Worm (Caenorhabditis elegans) whole organism, young adult: ENCODE data around the gene ubc-8.
"Not testable (repeated sequence)": the region's sequence is repeated elsewhere in the genome, so short reads cannot be mapped to it uniquely, and the experiment has no call there.

Source experiments
- F10E7.11 ChIP-seq: sonication (generic microtip); optimal IDR thresholded peaks from 2 replicates; lab custom pipeline; 2017; ENCODE audit warnings: mild to moderate bottlenecking, missing genetic modification characterization, moderate library complexity, missing compliant biosample characterization
- F37B4.10 ChIP-seq: fragments of 200-800 bp; sonication (Bioruptor generic); IDR thresholded peaks from 2 replicates; pipeline ENCODE4 v1.3.6; 2022; ENCODE audit warnings: missing genetic modification characterization, missing compliant biosample characterization
- F49E8.2 ChIP-seq: sonication (generic microtip); optimal IDR thresholded peaks from 3 replicates; lab custom pipeline; 2017; ENCODE audit warnings: missing genetic modification characterization, mild to moderate bottlenecking, missing compliant biosample characterization, antibody characterized with exemption, moderate library complexity; ENCODE audit not compliant: insufficient read depth
- F57A8.1 ChIP-seq: fragments of 200-800 bp; sonication (Bioruptor generic); optimal IDR thresholded peaks from 2 replicates; lab custom pipeline; 2018; ENCODE audit warnings: mild to moderate bottlenecking, missing genetic modification characterization, moderate library complexity, missing compliant biosample characterization
- F57C9.4 ChIP-seq: sonication (generic microtip); optimal IDR thresholded peaks from 2 replicates; lab custom pipeline; 2017; ENCODE audit warnings: mild to moderate bottlenecking, missing genetic modification characterization, missing compliant biosample characterization
- K12H6.12 ChIP-seq: fragments of 200-800 bp; sonication (Bioruptor generic); optimal IDR thresholded peaks from 2 replicates; lab custom pipeline; 2018; ENCODE audit warnings: mild to moderate bottlenecking, missing genetic modification characterization, missing compliant biosample characterization
- Y56A3A.18 ChIP-seq: fragments of 200-800 bp; sonication (Bioruptor generic); IDR thresholded peaks from 2 replicates; pipeline ENCODE4 v1.3.6; 2022; ENCODE audit warnings: missing genetic modification reagents, missing genetic modification characterization, missing compliant biosample characterization
- akir-1 ChIP-seq: fragments of 200-800 bp; sonication (Bioruptor generic); optimal IDR thresholded peaks from 2 replicates; lab custom pipeline; 2018; ENCODE audit warnings: mild to moderate bottlenecking, missing genetic modification characterization, moderate library complexity, missing compliant biosample characterization
- ama-1 ChIP-seq, 3 experiments: fragments of 150-350 bp in 1 of 3; sonication (generic microtip) in 2 of 3; optimal IDR thresholded peaks; 2 replicates each; lab custom pipeline; 2014 to 2018; ENCODE audit warnings: missing biosample characterization in 2 of 3, missing genetic modification characterization in 2 of 3, missing genetic modification reagents in 2 of 3
- attf-3 ChIP-seq: fragments of 200-800 bp; sonication (Bioruptor generic); conservative IDR thresholded peaks from 2 replicates; pipeline ENCODE4 v1.3.6; 2022; ENCODE audit warnings: missing genetic modification reagents, missing genetic modification characterization, missing compliant biosample characterization
- bed-2 ChIP-seq: fragments of 200-800 bp; sonication (Bioruptor generic); IDR thresholded peaks from 2 replicates; pipeline ENCODE4 v1.3.6; 2022; ENCODE audit warnings: missing genetic modification reagents, missing genetic modification characterization, missing compliant biosample characterization
- ccch-3 ChIP-seq: fragments of 200-800 bp; sonication (Bioruptor generic); optimal IDR thresholded peaks from 2 replicates; lab custom pipeline; 2018; ENCODE audit warnings: mild to moderate bottlenecking, missing genetic modification characterization, missing compliant biosample characterization
- cebp-2 ChIP-seq: fragments of 200-800 bp; sonication (Bioruptor generic); IDR thresholded peaks from 2 replicates; pipeline ENCODE4 v1.3.6; 2022; ENCODE audit warnings: missing genetic modification characterization, missing compliant biosample characterization
- ceh-100 ChIP-seq: fragments of 200-800 bp; sonication (Bioruptor generic); IDR thresholded peaks from 2 replicates; pipeline ENCODE4 v1.3.6; 2022; ENCODE audit warnings: missing genetic modification reagents, missing genetic modification characterization, missing compliant biosample characterization
- ceh-58 ChIP-seq: fragments of 200-800 bp; sonication (Bioruptor generic); IDR thresholded peaks from 2 replicates; pipeline ENCODE4 v1.3.6; 2022; ENCODE audit warnings: missing genetic modification characterization, missing compliant biosample characterization
- chd-7 ChIP-seq: sonication (generic microtip); optimal IDR thresholded peaks from 2 replicates; lab custom pipeline; 2016; ENCODE audit warnings: mild to moderate bottlenecking, missing genetic modification characterization, moderate library complexity, missing compliant biosample characterization
- dox-1 ChIP-seq: fragments of 200-800 bp; sonication (Bioruptor generic); IDR thresholded peaks from 2 replicates; pipeline ENCODE4 v1.3.6; 2022; ENCODE audit warnings: missing genetic modification reagents, missing genetic modification characterization, missing compliant biosample characterization
- efl-1 ChIP-seq: fragments of 150-350 bp; optimal IDR thresholded peaks from 2 replicates; lab custom pipeline; 2014; ENCODE audit warnings: missing biosample characterization, missing genetic modification reagents, missing genetic modification characterization
- egl-18 ChIP-seq: fragments of 200-800 bp; sonication (Bioruptor generic); IDR thresholded peaks from 2 replicates; pipeline ENCODE4 v1.3.6; 2022; ENCODE audit warnings: missing genetic modification reagents, missing genetic modification characterization, missing compliant biosample characterization
- ets-4 ChIP-seq: fragments of 200-800 bp; sonication (Bioruptor generic); optimal IDR thresholded peaks from 2 replicates; lab custom pipeline; 2018; ENCODE audit warnings: mild to moderate bottlenecking, missing genetic modification characterization, missing compliant biosample characterization
- lag-1 ChIP-seq: fragments of 200-800 bp; sonication (Bioruptor generic); IDR thresholded peaks from 2 replicates; pipeline ENCODE4 v1.3.6; 2022; ENCODE audit warnings: missing genetic modification reagents, missing genetic modification characterization, missing compliant biosample characterization
- let-526 ChIP-seq: fragments of 200-800 bp; sonication (Bioruptor generic); IDR thresholded peaks from 2 replicates; pipeline ENCODE4 v1.3.6; 2022; ENCODE audit warnings: missing genetic modification reagents, missing genetic modification characterization, missing compliant biosample characterization
- lin-40 ChIP-seq: sonication (generic microtip); optimal IDR thresholded peaks from 2 replicates; lab custom pipeline; 2016; ENCODE audit warnings: missing genetic modification characterization, mild to moderate bottlenecking, missing compliant biosample characterization, missing genotype, missing genetic modification reagents
- lsl-1 ChIP-seq: fragments of 200-800 bp; sonication (Bioruptor generic); optimal IDR thresholded peaks from 2 replicates; lab custom pipeline; 2018; ENCODE audit warnings: mild to moderate bottlenecking, missing genetic modification characterization, moderate library complexity, missing compliant biosample characterization
- madf-10 ChIP-seq: sonication (generic microtip); optimal IDR thresholded peaks from 2 replicates; lab custom pipeline; 2016; ENCODE audit warnings: mild to moderate bottlenecking, missing genetic modification characterization, missing compliant biosample characterization
- mel-28 ChIP-seq: sonication (generic microtip); optimal IDR thresholded peaks from 2 replicates; lab custom pipeline; 2016; ENCODE audit warnings: borderline replicate concordance, mild to moderate bottlenecking, missing genetic modification characterization, missing compliant biosample characterization
- nfya-1 ChIP-seq: sonication (generic microtip); optimal IDR thresholded peaks from 2 replicates; lab custom pipeline; 2017; ENCODE audit warnings: antibody characterized with exemption, missing compliant biosample characterization, missing genetic modification characterization, borderline replicate concordance; ENCODE audit not compliant: insufficient read depth
- nfya-2 ChIP-seq: fragments of 200-800 bp; sonication (Bioruptor generic); IDR thresholded peaks from 2 replicates; pipeline ENCODE4 v1.3.6; 2022; ENCODE audit warnings: missing genetic modification reagents, missing genetic modification characterization, missing compliant biosample characterization
- nhr-90 ChIP-seq: sonication (generic microtip); optimal IDR thresholded peaks from 2 replicates; lab custom pipeline; 2016; ENCODE audit warnings: missing genotype, mild to moderate bottlenecking, missing genetic modification characterization, missing compliant biosample characterization
- pha-4 ChIP-seq: fragments of 150-350 bp; sonication (generic microtip); optimal IDR thresholded peaks from 2 replicates; lab custom pipeline; 2014; ENCODE audit warnings: missing biosample characterization, missing genetic modification reagents, missing genetic modification characterization
- repo-1 ChIP-seq: sonication (generic microtip); optimal IDR thresholded peaks from 2 replicates; lab custom pipeline; 2017; ENCODE audit warnings: mild to moderate bottlenecking, missing genetic modification characterization, missing compliant biosample characterization
- rpc-1 ChIP-seq, 2 experiments: fragments of 150-350 bp in 1 of 2; sonication (generic microtip) in 1 of 2; optimal IDR thresholded peaks; 2 replicates each; lab custom pipeline; 2014 to 2018; ENCODE audit warnings: missing biosample characterization in 1 of 2, missing genetic modification characterization in 1 of 2, missing genetic modification reagents in 1 of 2, missing genotype in 1 of 2
- snpc-3.4 ChIP-seq: sonication (generic microtip); optimal IDR thresholded peaks from 2 replicates; lab custom pipeline; 2017; ENCODE audit warnings: missing genetic modification characterization, mild to moderate bottlenecking, missing compliant biosample characterization, antibody characterized with exemption, moderate library complexity, missing genotype, missing genetic modification reagents
- somi-1 ChIP-seq: fragments of 200-800 bp; sonication (Bioruptor generic); optimal IDR thresholded peaks from 2 replicates; lab custom pipeline; 2018; ENCODE audit warnings: mild to moderate bottlenecking, missing genetic modification characterization, missing compliant biosample characterization
- sptf-2 ChIP-seq: fragments of 200-800 bp; sonication (Bioruptor generic); optimal IDR thresholded peaks from 2 replicates; lab custom pipeline; 2018; ENCODE audit warnings: mild to moderate bottlenecking, missing genetic modification characterization, missing compliant biosample characterization
- tbp1 ChIP-seq: fragments of 200-800 bp; sonication (Bioruptor generic); optimal IDR thresholded peaks from 2 replicates; lab custom pipeline; 2018; ENCODE audit warnings: mild to moderate bottlenecking, missing genetic modification characterization, missing compliant biosample characterization
- tbx-9 ChIP-seq: sonication (generic microtip); optimal IDR thresholded peaks from 2 replicates; lab custom pipeline; 2016; ENCODE audit warnings: borderline replicate concordance, missing genetic modification characterization, inconsistent platforms, missing compliant biosample characterization
- unc-130 ChIP-seq: sonication (generic microtip); optimal IDR thresholded peaks from 2 replicates; lab custom pipeline; 2016; ENCODE audit warnings: missing genetic modification reagents, missing genetic modification characterization, missing compliant biosample characterization
- unc-62 ChIP-seq: fragments of 150-350 bp; optimal IDR thresholded peaks from 2 replicates; lab custom pipeline; 2014; ENCODE audit warnings: missing biosample characterization, missing genetic modification reagents, missing genetic modification characterization
- zim-3 ChIP-seq: sonication (generic microtip); optimal IDR thresholded peaks from 2 replicates; lab custom pipeline; 2017; ENCODE audit warnings: mild to moderate bottlenecking, missing genetic modification characterization, moderate library complexity, missing compliant biosample characterization
- ztf-18 ChIP-seq: sonication (generic microtip); optimal IDR thresholded peaks from 2 replicates; lab custom pipeline; 2016; ENCODE audit warnings: missing genotype, mild to moderate bottlenecking, missing genetic modification characterization, missing compliant biosample characterization
- ztf-26 ChIP-seq: sonication (generic microtip); optimal IDR thresholded peaks from 2 replicates; lab custom pipeline; 2017; ENCODE audit warnings: missing genetic modification characterization, missing compliant biosample characterization

The ubc-8 gene

ce11 chrIV:2719734-2720133, 12.7 kb upstream of the ubc-8 start, which contains the start of gene ndua-12:
Gene ndua-12, minus strand, starts transcription at chrIV:2719834.
- TF ChIP-seq lin-40 (tag; lab: Kevin White, UChicago); lsl-1 (GFP tag; lab: Kevin White, UChicago); K12H6.12 (tag; lab: Kevin White, UChicago): not testable (repeated sequence)

- TF ChIP-seq ama-1 (optimal IDR thresholded peaks at IDR 0.05; lab: Kevin White, UChicago); ama-1 (GFP tag; optimal IDR thresholded peaks at IDR 0.05; lab: Kevin White, UChicago); cebp-2; dox-1 (GFP tag; lab: Robert Waterston, UW): not testable (repeated sequence)
These were observed 9.4 kb upstream of the ubc-8 start, which contains the start of gene Y94H6A.7 for ce11 chrIV:2716474-2716873. Gene Y94H6A.7, minus strand, starts transcription at chrIV:2716574.

DNA sequence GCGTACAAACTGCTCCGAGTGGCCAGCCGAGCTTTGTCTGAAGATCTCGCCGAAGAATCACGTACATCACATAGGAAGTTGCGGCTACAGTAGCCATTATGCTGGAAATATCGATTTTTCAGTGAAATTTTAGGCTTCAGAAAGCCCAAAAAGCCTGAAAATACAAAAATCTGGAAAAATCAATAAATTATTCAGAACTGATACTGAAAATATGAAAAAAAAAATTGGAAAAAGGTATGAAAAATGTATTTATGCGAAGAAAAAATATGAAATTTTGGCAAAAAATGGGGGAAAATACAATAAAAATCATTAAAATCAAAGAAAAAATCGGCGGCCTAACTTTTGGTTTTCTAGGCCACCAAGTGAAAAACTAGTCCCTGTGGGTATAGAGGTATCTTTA, 5.9 kb upstream of the ubc-8 start, which contains the start of gene Y94H6A.12:
Gene Y94H6A.12 (minus strand): TSS at position 101 of the 400 bp plus-strand sequence.
- TF ChIP-seq bed-2 (GFP tag; lab: Robert Waterston, UW) (no peak), chd-7 (tag; lab: Kevin White, UChicago) (no peak), ccch-3 (GFP tag; lab: Kevin White, UChicago) (no peak), repo-1 (no peak), K12H6.12 (tag; lab: Kevin White, UChicago) (no peak), unc-62 (GFP tag; lab: Kevin White, UChicago) (no peak), pha-4 (tag; lab: Kevin White, UChicago) (no peak), ztf-18 (tag; lab: Kevin White, UChicago) (no peak), tbx-9 (tag; lab: Kevin White, UChicago) (no peak), ets-4 (no peak), egl-18 (GFP tag; lab: Robert Waterston, UW) (no peak), F10E7.11 (tag; lab: Kevin White, UChicago) (no peak), F57C9.4 (tag; lab: Kevin White, UChicago) (no peak), akir-1 (GFP tag; lab: Kevin White, UChicago) (no peak), sptf-2 (GFP tag; lab: Kevin White, UChicago) (no peak), lag-1 (GFP tag; lab: Robert Waterston, UW) (no peak), Y56A3A.18 (GFP tag; lab: Robert Waterston, UW) (no peak), nfya-1 (tag; lab: Kevin White, UChicago) (no peak), ceh-58 (GFP tag; lab: Robert Waterston, UW) (no peak), attf-3 (GFP tag; lab: Robert Waterston, UW) (no peak)

ce11 chrIV:2711122-2711669, 4.2 kb upstream of the ubc-8 start:
- TF ChIP-seq madf-10 (tag; lab: Kevin White, UChicago) (peak; percentile 20), F57A8.1 (GFP tag; lab: Kevin White, UChicago) (no peak), efl-1 (GFP tag; lab: Kevin White, UChicago) (no peak), ztf-26 (no peak), somi-1 (GFP tag; lab: Kevin White, UChicago) (no peak), mel-28 (tag; lab: Kevin White, UChicago) (no peak), nfya-2 (no peak), F49E8.2 (tag; lab: Kevin White, UChicago) (no peak), nhr-90 (tag; lab: Kevin White, UChicago) (no peak), F37B4.10 (no peak), sptf-2 (GFP tag; lab: Kevin White, UChicago) (no peak), zim-3 (tag; lab: Kevin White, UChicago) (no peak), lin-40 (tag; lab: Kevin White, UChicago) (no peak), unc-130 (GFP tag; lab: Kevin White, UChicago) (no peak), let-526 (GFP tag; lab: Robert Waterston, UW) (no peak), snpc-3.4 (no peak), ceh-100 (GFP tag; lab: Robert Waterston, UW) (no peak), rpc-1 (optimal IDR thresholded peaks at IDR 0.05; lab: Kevin White, UChicago) (peak; percentile 12), rpc-1 (tag; optimal IDR thresholded peaks at IDR 0.05; lab: Kevin White, UChicago) (no peak), tbp1 (GFP tag; lab: Kevin White, UChicago) (peak; percentile 24)
